Worm (Caenorhabditis elegans) whole organism, midembryonic: ENCODE results near the gene cutl-3.

Source experiments
- T22C8.4 ChIP-seq: fragments of 200-800 bp; sonication (Bioruptor generic); IDR thresholded peaks from 2 replicates; pipeline ENCODE4 v1.3.6; 2022; ENCODE audit warnings: missing genetic modification characterization, missing compliant biosample characterization
- cog-1 ChIP-seq: sonication (generic microtip); optimal IDR thresholded peaks from 2 replicates; lab custom pipeline; 2016; ENCODE audit warnings: missing genetic modification characterization, missing compliant biosample characterization
- flt-1 ChIP-seq: fragments of 200-800 bp; sonication (Bioruptor generic); IDR thresholded peaks from 2 replicates; pipeline ENCODE4 v1.3.6; 2022; ENCODE audit warnings: missing genetic modification characterization, missing compliant biosample characterization
- med-1 ChIP-seq: sonication (generic microtip); optimal IDR thresholded peaks from 2 replicates; lab custom pipeline; 2017; ENCODE audit warnings: missing genetic modification characterization, mild to moderate bottlenecking, missing compliant biosample characterization, antibody characterized with exemption, missing genetic modification reagents; ENCODE audit not compliant: insufficient read depth
- ref-1 ChIP-seq: fragments of 200-800 bp; sonication (Bioruptor generic); conservative IDR thresholded peaks from 2 replicates; pipeline ENCODE4 v1.3.6; 2022; ENCODE audit warnings: missing genetic modification reagents, missing genetic modification characterization, missing compliant biosample characterization
- tab-1 ChIP-seq: fragments of 200-800 bp; sonication (Bioruptor generic); IDR thresholded peaks from 2 replicates; pipeline ENCODE4 v1.3.6; 2022; ENCODE audit warnings: missing genetic modification characterization, missing compliant biosample characterization
- ztf-23 ChIP-seq: fragments of 200-800 bp; sonication (Bioruptor generic); IDR thresholded peaks from 2 replicates; pipeline ENCODE4 v1.3.6; 2022; ENCODE audit warnings: missing genetic modification reagents, missing genetic modification characterization, missing compliant biosample characterization
- ztf-29 ChIP-seq: fragments of 200-800 bp; sonication (Bioruptor generic); IDR thresholded peaks from 2 replicates; pipeline ENCODE4 v1.3.6; 2022; ENCODE audit warnings: missing genetic modification reagents, missing genetic modification characterization, missing compliant biosample characterization

DNA sequence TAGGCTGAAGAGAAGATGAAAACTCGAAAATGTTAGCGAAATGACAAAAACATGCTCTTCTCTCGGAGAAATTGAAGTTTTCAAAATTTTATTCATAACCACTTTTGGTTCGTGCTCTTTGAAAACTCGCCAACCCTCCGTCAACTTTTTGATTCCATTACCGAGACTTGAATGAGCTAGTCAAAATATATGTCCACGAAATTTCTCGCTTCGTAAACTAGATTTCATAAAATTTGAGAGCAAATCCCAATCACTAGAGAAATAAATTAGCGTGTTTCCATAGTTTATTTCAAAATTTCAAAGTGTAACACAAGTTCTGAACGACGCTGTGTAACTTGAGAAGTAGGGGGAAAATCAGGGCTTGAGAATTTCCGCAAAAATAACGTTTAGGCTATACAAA, 5.3 kb downstream of the cutl-3 start:
- TF ChIP-seq flt-1 (GFP tag; lab: Robert Waterston, UW) (no peak), T22C8.4 (no peak), tab-1 (no peak), ref-1 (GFP tag; lab: Robert Waterston, UW) (no peak), ztf-23 (no peak), cog-1 (no peak), med-1 (GFP tag; lab: Kevin White, UChicago) (no peak), ztf-29 (GFP tag; lab: Robert Waterston, UW) (no peak)
